Worm (Caenorhabditis elegans): ENCODE data around the gene T07D4.5.

- no peak for TF ChIP-seq attf-3 (GFP tag; conservative IDR thresholded peaks at IDR 0.05)
- no peak for TF ChIP-seq lsl-1 (GFP tag; optimal IDR thresholded peaks at IDR 0.05)
- TF ChIP-seq snpc-3.4 (tag; optimal IDR thresholded peaks at IDR 0.05) = no peak
- no peak for TF ChIP-seq ama-1 (optimal IDR thresholded peaks at IDR 0.05)
- no peak for TF ChIP-seq ama-1 (GFP tag; optimal IDR thresholded peaks at IDR 0.05)
- TF ChIP-seq aptf-2 (GFP tag; conservative IDR thresholded peaks at IDR 0.05) = no peak
- TF ChIP-seq lin-35 (GFP tag; optimal IDR thresholded peaks at IDR 0.05) = no peak
- TF ChIP-seq nfya-2 (GFP tag; IDR thresholded peaks at IDR 0.05) = no peak
Observed at ce11 chrII:8848984-8849383, 35.1 kb downstream of the T07D4.5 start.

All from whole organism, young adult.